Worm (Caenorhabditis elegans): Measurements from ENCODE around the gene K01A6.8.
A peak's percentile ranks its signal among the peaks of the same experiment; 100 is the strongest.

The K01A6.8 gene

ce11 chrIV:11773692-11774225, 36.6 kb upstream of the K01A6.8 start, which contains the start of gene lips-5:
Gene lips-5, minus strand, starts transcription at chrIV:11773742.
- TF ChIP-seq F37B4.10 (GFP tag; IDR thresholded peaks at IDR 0.05) = no peak
- no peak for TF ChIP-seq egl-18 (GFP tag; IDR thresholded peaks at IDR 0.05)
- TF ChIP-seq F10E7.11 (tag; optimal IDR thresholded peaks at IDR 0.05) = no peak
- no peak for TF ChIP-seq dpff-1 (tag; optimal IDR thresholded peaks at IDR 0.05)
- TF ChIP-seq ceh-79 (tag; optimal IDR thresholded peaks at IDR 0.05) = no peak
- TF ChIP-seq nhr-80 (tag; optimal IDR thresholded peaks at IDR 0.05) = peak; percentile 47

ce11 chrIV:11772119-11772518, 35.0 kb upstream of the K01A6.8 start:
- no peak for TF ChIP-seq bed-1 (GFP tag; IDR thresholded peaks at IDR 0.05)
- TF ChIP-seq B0019.2 (GFP tag; conservative IDR thresholded peaks at IDR 0.05) = no peak
- TF ChIP-seq Y79H2A.3 (GFP tag; conservative IDR thresholded peaks at IDR 0.05) = no peak
- no peak for TF ChIP-seq mxl-1 (tag; optimal IDR thresholded peaks at IDR 0.05)

- TF ChIP-seq nhr-80 (tag; optimal IDR thresholded peaks at IDR 0.05) (peak; percentile 57), hmg-20 (GFP tag; IDR thresholded peaks at IDR 0.05) (no peak), rpc-1 (optimal IDR thresholded peaks at IDR 0.05) (no peak), rpc-1 (tag; optimal IDR thresholded peaks at IDR 0.05) (no peak)
Measured at ce11 chrIV:11771064-11771463, 33.9 kb upstream of the K01A6.8 start.

- no peak for TF ChIP-seq egl-18 (GFP tag; IDR thresholded peaks at IDR 0.05)
- no peak for TF ChIP-seq Y56A3A.18 (GFP tag; IDR thresholded peaks at IDR 0.05)
- no peak for TF ChIP-seq nfya-2 (GFP tag; IDR thresholded peaks at IDR 0.05)
- TF ChIP-seq Y79H2A.3 (GFP tag; conservative IDR thresholded peaks at IDR 0.05) = no peak
- no peak for TF ChIP-seq mel-28 (tag; optimal IDR thresholded peaks at IDR 0.05; ENCODE audit: borderline replicate concordance)
- no peak for TF ChIP-seq ceh-40 (GFP tag; IDR thresholded peaks at IDR 0.05)
- TF ChIP-seq nhr-80 (tag; optimal IDR thresholded peaks at IDR 0.05) = peak; percentile 24
Measured at ce11 chrIV:11769769-11770168, 32.6 kb upstream of the K01A6.8 start.

ce11 chrIV:11765507-11765906, 28.3 kb upstream of the K01A6.8 start:
- peak; percentile 1 for TF ChIP-seq K12H6.12 (tag; optimal IDR thresholded peaks at IDR 0.05)
- no peak for TF ChIP-seq fkh-3 (tag; optimal IDR thresholded peaks at IDR 0.05)
- peak; percentile 43; the same call in 1 of the 2 replicates for TF ChIP-seq K11D2.4 (GFP tag; IDR thresholded peaks at IDR 0.05)

ce11 chrIV:11760700-11761459, 23.7 kb upstream of the K01A6.8 start, which contains the start of gene T12A7.2:
Gene T12A7.2, minus strand, starts transcription at chrIV:11761111.
- TF ChIP-seq nhr-80 (tag; optimal IDR thresholded peaks at IDR 0.05) (peak; percentile 28), madf-6 (GFP tag; IDR thresholded peaks at IDR 0.05) (no peak), K12H6.12 (tag; optimal IDR thresholded peaks at IDR 0.05) (peak; percentile 9), hmg-1.2 (GFP tag; IDR thresholded peaks at IDR 0.05) (peak; percentile 30; the same call in 1 of the 2 replicates), lin-35 (GFP tag; optimal IDR thresholded peaks at IDR 0.05) (peak in 1 of 3 experiments; percentile 23), bed-2 (GFP tag; IDR thresholded peaks at IDR 0.05) (no peak)

- TF ChIP-seq B0336.3 (GFP tag; IDR thresholded peaks at IDR 0.05) = no peak
- TF ChIP-seq cebp-1 (GFP tag; IDR thresholded peaks at IDR 0.05) = no peak
- TF ChIP-seq cebp-1 (tag; optimal IDR thresholded peaks at IDR 0.05) = no peak
- TF ChIP-seq F52B5.7 (tag; optimal IDR thresholded peaks at IDR 0.05) = no peak
- TF ChIP-seq B0019.2 (GFP tag; conservative IDR thresholded peaks at IDR 0.05) = no peak
- TF ChIP-seq dpff-1 (tag; optimal IDR thresholded peaks at IDR 0.05) = no peak
- TF ChIP-seq egl-44 (GFP tag; IDR thresholded peaks at IDR 0.05) = no peak
- no peak for TF ChIP-seq lsl-1 (GFP tag; optimal IDR thresholded peaks at IDR 0.05)
Measured at ce11 chrIV:11759852-11760251, 22.7 kb upstream of the K01A6.8 start.
